Worm (Caenorhabditis elegans) whole organism, young adult: ENCODE data around the gene T26C11.8.

Source experiments
- attf-5 ChIP-seq: fragments of 200-800 bp; sonication (Bioruptor generic); optimal IDR thresholded peaks from 2 replicates; lab custom pipeline; 2018; ENCODE audit warnings: mild to moderate bottlenecking, missing genetic modification characterization, missing compliant biosample characterization
- dox-1 ChIP-seq: fragments of 200-800 bp; sonication (Bioruptor generic); IDR thresholded peaks from 2 replicates; pipeline ENCODE4 v1.3.6; 2022; ENCODE audit warnings: missing genetic modification reagents, missing genetic modification characterization, missing compliant biosample characterization
- nfya-2 ChIP-seq: fragments of 200-800 bp; sonication (Bioruptor generic); IDR thresholded peaks from 2 replicates; pipeline ENCODE4 v1.3.6; 2022; ENCODE audit warnings: missing genetic modification reagents, missing genetic modification characterization, missing compliant biosample characterization
- pha-4 ChIP-seq: fragments of 150-350 bp; sonication (generic microtip); optimal IDR thresholded peaks from 2 replicates; lab custom pipeline; 2014; ENCODE audit warnings: missing biosample characterization, missing genetic modification reagents, missing genetic modification characterization
- snpc-4 ChIP-seq, 5 experiments: fragments of 150-350 bp in 1 of 5; sonication (generic microtip) in 4 of 5; optimal IDR thresholded peaks; 2 replicates each; lab custom pipeline; 2014 to 2018; ENCODE audit warnings: missing genetic modification characterization in 5 of 5, missing biosample characterization in 3 of 5, antibody characterized with exemption in 2 of 5, mild to moderate bottlenecking in 2 of 5, missing compliant biosample characterization in 2 of 5, missing genotype in 2 of 5, moderate library complexity in 2 of 5, missing genetic modification reagents in 1 of 5

DNA sequence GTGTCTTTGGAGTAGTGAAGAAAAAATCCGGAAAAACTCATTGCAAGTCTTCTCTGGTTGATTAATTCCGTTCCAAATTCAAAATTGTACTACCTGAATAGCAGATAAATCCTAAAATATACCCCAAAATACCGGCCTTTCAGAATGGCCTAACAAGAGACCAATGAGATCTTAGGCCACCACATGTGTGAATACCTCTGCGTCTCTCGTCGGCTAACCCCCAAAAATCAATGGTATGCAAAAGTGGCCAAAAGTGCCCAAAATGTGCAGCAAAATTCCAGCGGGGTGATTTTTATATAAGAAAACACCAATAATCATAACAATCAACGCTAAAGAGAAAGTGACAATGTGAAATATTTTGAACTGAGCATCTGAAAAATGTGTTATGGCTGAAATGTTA lies 6.9 kb upstream of the T26C11.8 start, which contains the start of gene T26C11.9:
- TF ChIP-seq nfya-2 = no peak
- no peak for TF ChIP-seq dox-1 (GFP tag; lab: Robert Waterston, UW)
- TF ChIP-seq pha-4 = no peak
- no peak for TF ChIP-seq snpc-4 (GFP tag; optimal IDR thresholded peaks at IDR 0.05; lab: Kevin White, UChicago)
- TF ChIP-seq snpc-4 (tag; optimal IDR thresholded peaks at IDR 0.05; lab: Kevin White, UChicago) = no peak
- peak; percentile 21 for TF ChIP-seq attf-5 (GFP tag; lab: Kevin White, UChicago)
